Fruit fly (Drosophila melanogaster) whole organism, prepupa: ENCODE data around the gene Max.
A peak's percentile ranks its signal among the peaks of the same experiment; 100 is the strongest.

ENCODE experiments used
- Blimp-1 ChIP-seq: fragments of 200-800 bp; sonication (Bioruptor generic); optimal IDR thresholded peaks from 3 replicates; lab custom pipeline; 2017; ENCODE audit warnings: missing biosample characterization, missing genetic modification characterization, mild to moderate bottlenecking, moderate library complexity, missing genetic modification reagents
- CG10631 ChIP-seq: fragments of 200-800 bp; sonication (Bioruptor generic); optimal IDR thresholded peaks from 2 replicates; lab custom pipeline; 2016; ENCODE audit warnings: missing biosample characterization, missing genetic modification characterization
- CG11294 ChIP-seq: fragments of 200-800 bp; sonication (Bioruptor generic); IDR thresholded peaks from 2 replicates; pipeline ENCODE4 v1.3.6; 2022; ENCODE audit warnings: missing biosample characterization, missing genetic modification characterization
- CG11762 ChIP-seq: fragments of 200-800 bp; sonication (Bioruptor generic); optimal IDR thresholded peaks from 3 replicates; lab custom pipeline; 2016; ENCODE audit warnings: missing biosample characterization, missing genetic modification characterization; ENCODE audit not compliant: insufficient read depth
- CG11902 ChIP-seq: fragments of 200-800 bp; sonication (Bioruptor generic); optimal IDR thresholded peaks from 3 replicates; lab custom pipeline; 2016; ENCODE audit warnings: missing biosample characterization, missing genetic modification characterization
- CG15336 ChIP-seq: fragments of 200-800 bp; sonication (Bioruptor generic); IDR thresholded peaks from 2 replicates; pipeline ENCODE4 v1.3.6; 2022; ENCODE audit warnings: missing biosample characterization, missing genetic modification characterization
- CG1621 ChIP-seq: fragments of 200-800 bp; sonication (Bioruptor generic); optimal IDR thresholded peaks from 3 replicates; lab custom pipeline; 2018; ENCODE audit warnings: missing biosample characterization, mild to moderate bottlenecking, missing genetic modification characterization
- CG16779 ChIP-seq: fragments of 200-800 bp; sonication (Bioruptor generic); optimal IDR thresholded peaks from 3 replicates; lab custom pipeline; 2017; ENCODE audit warnings: missing biosample characterization, mild to moderate bottlenecking, missing genetic modification characterization
- CG3032 ChIP-seq: fragments of 200-800 bp; optimal IDR thresholded peaks from 2 replicates; lab custom pipeline; 2019; ENCODE audit warnings: missing biosample characterization, mild to moderate bottlenecking, missing genetic modification characterization, moderate library complexity
- CG31627 ChIP-seq: fragments of 200-800 bp; sonication (Bioruptor generic); optimal IDR thresholded peaks from 3 replicates; lab custom pipeline; 2016; ENCODE audit warnings: missing biosample characterization, missing genetic modification characterization
- CG32006 ChIP-seq: fragments of 200-800 bp; sonication (Bioruptor generic); optimal IDR thresholded peaks from 3 replicates; lab custom pipeline; 2017; ENCODE audit warnings: missing biosample characterization, mild to moderate bottlenecking, missing genetic modification characterization
- CG3919 ChIP-seq: fragments of 200-800 bp; sonication (Bioruptor generic); optimal IDR thresholded peaks from 3 replicates; lab custom pipeline; 2016; ENCODE audit warnings: missing biosample characterization, missing genetic modification characterization
- CG4318 ChIP-seq: fragments of 200-800 bp; sonication (Bioruptor generic); optimal IDR thresholded peaks from 3 replicates; lab custom pipeline; 2017; ENCODE audit warnings: missing biosample characterization, mild to moderate bottlenecking, missing genetic modification characterization
- CG6163 ChIP-seq: fragments of 200-800 bp; sonication (Bioruptor generic); IDR thresholded peaks from 3 replicates; pipeline ENCODE4 v1.3.6; 2022; ENCODE audit warnings: missing biosample characterization, missing genetic modification characterization
- CG6276 ChIP-seq: fragments of 200-800 bp; sonication (Bioruptor generic); optimal IDR thresholded peaks from 2 replicates; lab custom pipeline; 2017; ENCODE audit warnings: missing biosample characterization, mild to moderate bottlenecking, missing genetic modification characterization
- CG6792 ChIP-seq: fragments of 200-800 bp; sonication (Bioruptor generic); optimal IDR thresholded peaks from 3 replicates; lab custom pipeline; 2016; ENCODE audit warnings: missing biosample characterization, missing genetic modification characterization
- CG6854 ChIP-seq: fragments of 200-800 bp; sonication (Bioruptor generic); optimal IDR thresholded peaks from 2 replicates; lab custom pipeline; 2017; ENCODE audit warnings: missing biosample characterization, mild to moderate bottlenecking, missing genetic modification characterization
- CG7368 ChIP-seq: fragments of 200-800 bp; sonication (Bioruptor generic); optimal IDR thresholded peaks from 3 replicates; lab custom pipeline; 2016; ENCODE audit warnings: missing biosample characterization, missing genetic modification characterization
- CG8119 ChIP-seq: fragments of 200-800 bp; sonication (Bioruptor generic); IDR thresholded peaks from 3 replicates; pipeline ENCODE4 v1.3.6; 2022; ENCODE audit warnings: missing biosample characterization, missing genetic modification characterization
- CG8319 ChIP-seq: fragments of 200-800 bp; sonication (Bioruptor generic); optimal IDR thresholded peaks from 3 replicates; lab custom pipeline; 2016; ENCODE audit warnings: missing biosample characterization, missing genetic modification characterization
- CG8632 ChIP-seq: fragments of 200-800 bp; sonication (Bioruptor generic); optimal IDR thresholded peaks from 3 replicates; lab custom pipeline; 2016; ENCODE audit warnings: missing biosample characterization, missing genetic modification characterization
- CG9139 ChIP-seq: fragments of 200-800 bp; sonication (Bioruptor generic); optimal IDR thresholded peaks from 3 replicates; lab custom pipeline; 2017; ENCODE audit warnings: missing biosample characterization, mild to moderate bottlenecking, missing genetic modification characterization
- Eip75B ChIP-seq: fragments of 200-800 bp; sonication (Bioruptor generic); optimal IDR thresholded peaks from 3 replicates; lab custom pipeline; 2016; ENCODE audit warnings: missing biosample characterization, missing genetic modification characterization
- Eip78C ChIP-seq: fragments of 200-800 bp; sonication (Bioruptor generic); peaks from one replicate; lab custom pipeline; 2016; ENCODE audit warnings: missing biosample characterization, missing genetic modification characterization
- Eip93F ChIP-seq: fragments of 200-800 bp; sonication (Bioruptor generic); optimal IDR thresholded peaks from 2 replicates; lab custom pipeline; 2016; ENCODE audit warnings: missing biosample characterization, mild to moderate bottlenecking, missing genetic modification characterization
- Ets96B ChIP-seq: fragments of 200-800 bp; optimal IDR thresholded peaks from 2 replicates; lab custom pipeline; 2019; ENCODE audit warnings: missing biosample characterization, mild to moderate bottlenecking, missing genetic modification characterization, moderate library complexity
- Gug ChIP-seq: fragments of 200-800 bp; sonication (Bioruptor generic); IDR thresholded peaks from 2 replicates; pipeline ENCODE4 v1.3.6; 2022; ENCODE audit warnings: missing biosample characterization, missing genetic modification characterization
- Hr38 ChIP-seq: sonication (Bioruptor generic); optimal IDR thresholded peaks from 2 replicates; lab custom pipeline; 2016; ENCODE audit warnings: missing biosample characterization, missing genetic modification characterization
- Hr4 ChIP-seq: fragments of 200-800 bp; sonication (Bioruptor generic); optimal IDR thresholded peaks from 3 replicates; lab custom pipeline; 2016; ENCODE audit warnings: missing biosample characterization, missing genetic modification characterization
- Met ChIP-seq: fragments of 200-800 bp; sonication (Bioruptor generic); optimal IDR thresholded peaks from 3 replicates; lab custom pipeline; 2016; ENCODE audit warnings: missing biosample characterization, missing genetic modification characterization
- OdsH ChIP-seq: fragments of 200-800 bp; sonication (Bioruptor generic); optimal IDR thresholded peaks from 3 replicates; lab custom pipeline; 2016; ENCODE audit warnings: missing biosample characterization, missing genetic modification characterization
- Smox ChIP-seq: fragments of 200-800 bp; sonication (Bioruptor generic); optimal IDR thresholded peaks from 3 replicates; lab custom pipeline; 2016; ENCODE audit warnings: missing biosample characterization, missing genetic modification characterization
- Sox102F ChIP-seq: fragments of 200-800 bp; sonication (Bioruptor generic); optimal IDR thresholded peaks from 2 replicates; lab custom pipeline; 2016; ENCODE audit warnings: missing biosample characterization, mild to moderate bottlenecking, missing genetic modification characterization
- Sox14 ChIP-seq: fragments of 200-800 bp; sonication (Bioruptor generic); optimal IDR thresholded peaks from 3 replicates; lab custom pipeline; 2016; ENCODE audit warnings: missing biosample characterization, missing genetic modification characterization
- Sox15 ChIP-seq: fragments of 200-800 bp; sonication (Bioruptor generic); optimal IDR thresholded peaks from 3 replicates; lab custom pipeline; 2016; ENCODE audit warnings: missing biosample characterization, missing genetic modification characterization
- cyc ChIP-seq: fragments of 200-800 bp; sonication (Bioruptor generic); optimal IDR thresholded peaks from 3 replicates; lab custom pipeline; 2016; ENCODE audit warnings: missing biosample characterization, missing genetic modification characterization
- dac ChIP-seq: fragments of 200-800 bp; sonication (Bioruptor generic); optimal IDR thresholded peaks from 2 replicates; lab custom pipeline; 2017; ENCODE audit warnings: missing biosample characterization, mild to moderate bottlenecking, missing genetic modification characterization
- dsx ChIP-seq: fragments of 200-800 bp; optimal IDR thresholded peaks from 3 replicates; lab custom pipeline; 2019; ENCODE audit warnings: missing biosample characterization, mild to moderate bottlenecking, missing genetic modification characterization, moderate library complexity; ENCODE audit not compliant: poor library complexity, severe bottlenecking
- eg ChIP-seq: fragments of 200-800 bp; sonication (Bioruptor generic); IDR thresholded peaks from 3 replicates; pipeline ENCODE4 v1.3.6; 2022; ENCODE audit warnings: missing biosample characterization, missing genetic modification characterization
- esn ChIP-seq: fragments of 200-800 bp; sonication (Bioruptor generic); optimal IDR thresholded peaks from 2 replicates; lab custom pipeline; 2016; ENCODE audit warnings: missing biosample characterization, mild to moderate bottlenecking, missing genetic modification characterization, moderate library complexity
- fd59A ChIP-seq: fragments of 200-800 bp; sonication (Bioruptor generic); optimal IDR thresholded peaks from 2 replicates; lab custom pipeline; 2017; ENCODE audit warnings: missing biosample characterization, mild to moderate bottlenecking, missing genetic modification characterization, missing genetic modification reagents
- fd85E ChIP-seq: fragments of 200-800 bp; sonication (Bioruptor generic); optimal IDR thresholded peaks from 3 replicates; lab custom pipeline; 2016; ENCODE audit warnings: missing biosample characterization, missing genetic modification characterization
- fkh ChIP-seq: fragments of 200-800 bp; sonication (Bioruptor generic); optimal IDR thresholded peaks from 3 replicates; lab custom pipeline; 2017; ENCODE audit warnings: missing biosample characterization, mild to moderate bottlenecking, missing genetic modification characterization, moderate library complexity
- lz ChIP-seq: fragments of 200-800 bp; sonication (Bioruptor generic); optimal IDR thresholded peaks from 3 replicates; lab custom pipeline; 2016; ENCODE audit warnings: missing biosample characterization, missing genetic modification characterization
- net ChIP-seq: fragments of 200-800 bp; sonication (Bioruptor generic); optimal IDR thresholded peaks from 3 replicates; lab custom pipeline; 2016; ENCODE audit warnings: missing biosample characterization, missing genetic modification characterization
- pdm3 ChIP-seq: fragments of 200-800 bp; sonication (Bioruptor generic); optimal IDR thresholded peaks from 3 replicates; lab custom pipeline; 2016; ENCODE audit warnings: missing biosample characterization, missing genetic modification characterization
- salr ChIP-seq, 2 experiments: fragments of 200-800 bp; sonication (Bioruptor generic); optimal IDR thresholded peaks; 3 replicates each; lab custom pipeline; 2016 to 2018; ENCODE audit warnings: missing biosample characterization in 2 of 2, missing genetic modification characterization in 2 of 2, mild to moderate bottlenecking in 1 of 2
- ss ChIP-seq, 2 experiments: fragments of 200-800 bp; sonication (Bioruptor generic); optimal IDR thresholded peaks; 2 replicates in 1 of 2; 3 replicates in 1 of 2; lab custom pipeline; 2017 to 2018; ENCODE audit warnings: mild to moderate bottlenecking in 2 of 2, missing biosample characterization in 2 of 2, missing genetic modification characterization in 2 of 2, moderate library complexity in 1 of 2
- svp ChIP-seq: fragments of 200-800 bp; sonication (Bioruptor generic); peaks from one replicate; lab custom pipeline; 2016; ENCODE audit warnings: missing biosample characterization, missing genetic modification characterization
- topi ChIP-seq: fragments of 200-800 bp; sonication (Bioruptor generic); optimal IDR thresholded peaks from 3 replicates; lab custom pipeline; 2016; ENCODE audit warnings: missing biosample characterization, missing genetic modification characterization
- vri ChIP-seq: fragments of 200-800 bp; sonication (Bioruptor generic); optimal IDR thresholded peaks from 3 replicates; lab custom pipeline; 2016; ENCODE audit warnings: missing biosample characterization, mild to moderate bottlenecking, missing genetic modification characterization

Max gene

DNA sequence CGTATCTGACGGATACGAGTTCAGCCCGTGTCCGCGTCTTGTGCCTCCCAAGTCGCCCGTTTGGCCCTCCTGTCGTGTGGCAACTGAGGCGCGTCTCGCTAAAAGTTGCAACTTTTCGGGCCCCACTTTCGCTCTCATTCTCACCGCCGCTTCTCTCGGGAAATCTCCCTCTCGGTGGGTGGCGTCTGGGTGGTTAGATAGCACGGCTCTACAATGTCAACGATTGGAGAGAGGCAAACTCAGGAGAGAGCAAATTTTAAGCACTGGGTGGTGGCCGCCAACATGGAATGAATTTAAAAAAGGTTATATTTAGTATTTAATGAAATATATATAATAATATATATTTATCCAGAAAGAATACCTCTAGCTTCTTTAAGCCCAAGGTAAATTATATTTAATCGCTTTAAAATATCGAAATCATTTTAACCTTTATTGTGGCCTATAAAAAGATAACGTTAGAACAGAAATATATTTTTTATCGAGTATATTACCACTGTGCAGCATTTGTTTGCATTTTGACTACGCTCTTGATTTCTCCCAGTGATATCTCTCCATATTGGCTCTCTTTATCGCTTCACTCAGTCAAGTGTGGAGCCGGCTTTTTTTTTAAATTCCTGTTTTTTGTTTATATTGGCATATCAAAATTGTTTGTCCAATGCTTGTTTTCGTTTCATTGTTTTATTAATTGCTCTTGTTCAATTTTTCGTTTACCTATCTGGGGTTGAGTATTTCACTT, 28.6 kb upstream of the Max start, which contains the start of gene Gbs-76A:
Gbs-76A (minus strand) TSS at position 327 of the 736 bp plus-strand sequence.
- TF ChIP-seq CG1621 (tag; lab: Kevin White, UChicago) (peak; percentile 38), svp (GFP tag; lab: Kevin White, UChicago) (peak; percentile 85), esn (peak; percentile 83), fd59A (GFP tag; lab: Kevin White, UChicago) (peak; percentile 69), CG6792 (GFP tag; lab: Kevin White, UChicago) (peak; percentile 80), pdm3 (peak; percentile 67), dsx (GFP tag; lab: Kevin White, UChicago) (peak; percentile 88), CG10631 (GFP tag; lab: Kevin White, UChicago) (peak; percentile 87), Hr38 (no peak), CG8632 (peak; percentile 93), eg (peak; percentile 89), fkh (GFP tag; lab: Kevin White, UChicago) (peak; percentile 88), CG16779 (peak; percentile 81), CG32006 (GFP tag; lab: Kevin White, UChicago) (peak; percentile 94), Eip93F (GFP tag; lab: Kevin White, UChicago) (no peak), lz (peak; percentile 53), Smox (peak; percentile 59), CG7368 (GFP tag; lab: Kevin White, UChicago) (peak; percentile 68), Ets96B (tag; lab: Kevin White, UChicago) (peak; percentile 92), Eip75B (peak; percentile 42), CG9139 (GFP tag; lab: Kevin White, UChicago) (peak; percentile 63), dac (GFP tag; lab: Kevin White, UChicago) (peak; percentile 49), CG11294 (GFP tag; lab: Robert Waterston, UW) (peak; percentile 78), Sox14 (GFP tag; lab: Kevin White, UChicago) (peak; percentile 72), CG4318 (GFP tag; lab: Kevin White, UChicago) (peak; percentile 88), Hr4 (GFP tag; lab: Kevin White, UChicago) (peak; percentile 81), CG6163 (peak; percentile 90), CG31627 (GFP tag; lab: Kevin White, UChicago) (peak; percentile 52), Blimp-1 (peak; percentile 45), CG11762 (GFP tag; lab: Kevin White, UChicago) (peak; percentile 83), CG11902 (GFP tag; lab: Kevin White, UChicago) (peak; percentile 38), salr (GFP tag; optimal IDR thresholded peaks at IDR 0.05; lab: Kevin White, UChicago) (peak; percentile 60 to 80), Met (GFP tag; lab: Kevin White, UChicago) (peak; percentile 73), Eip78C (GFP tag; lab: Kevin White, UChicago) (peak; percentile 92), CG6276 (GFP tag; lab: Kevin White, UChicago) (peak; percentile 94), CG6854 (GFP tag; lab: Kevin White, UChicago) (peak; percentile 41), cyc (GFP tag; lab: Kevin White, UChicago) (peak; percentile 54), net (peak; percentile 70), topi (GFP tag; lab: Kevin White, UChicago) (peak; percentile 71), OdsH (GFP tag; lab: Kevin White, UChicago) (peak; percentile 81), Sox102F (peak; percentile 52), CG15336 (GFP tag; lab: Robert Waterston, UW) (peak; percentile 94), ss (GFP tag; optimal IDR thresholded peaks at IDR 0.05; lab: Kevin White, UChicago) (peak; percentile 80 to 84), CG8319 (peak; percentile 75), CG8119 (peak; percentile 96), vri (peak; percentile 63), Sox15 (GFP tag; lab: Kevin White, UChicago) (peak; percentile 26), CG3032 (tag; lab: Kevin White, UChicago) (peak; percentile 90), Gug (GFP tag; lab: Robert Waterston, UW) (peak; percentile 79), CG3919 (GFP tag; lab: Kevin White, UChicago) (peak; percentile 80), fd85E (GFP tag; lab: Kevin White, UChicago) (peak; percentile 52)
